Worm (Caenorhabditis elegans): ENCODE measurements around the gene bgnt-1.2.
"Not testable (repeated sequence)": the region's sequence is repeated elsewhere in the genome, so short reads cannot be mapped to it uniquely, and the experiment has no call there.

ce11 chrV:2144408-2144807 lies 25.9 kb upstream of the bgnt-1.2 start, which contains the start of gene F22F7.12:
- TF ChIP-seq ama-1 (optimal IDR thresholded peaks at IDR 0.05); snpc-4 (tag; optimal IDR thresholded peaks at IDR 0.05); mdl-1 (tag; optimal IDR thresholded peaks at IDR 0.05): not testable (repeated sequence)
